Worm (Caenorhabditis elegans): ENCODE measurements around the gene C46C11.4.

DNA sequence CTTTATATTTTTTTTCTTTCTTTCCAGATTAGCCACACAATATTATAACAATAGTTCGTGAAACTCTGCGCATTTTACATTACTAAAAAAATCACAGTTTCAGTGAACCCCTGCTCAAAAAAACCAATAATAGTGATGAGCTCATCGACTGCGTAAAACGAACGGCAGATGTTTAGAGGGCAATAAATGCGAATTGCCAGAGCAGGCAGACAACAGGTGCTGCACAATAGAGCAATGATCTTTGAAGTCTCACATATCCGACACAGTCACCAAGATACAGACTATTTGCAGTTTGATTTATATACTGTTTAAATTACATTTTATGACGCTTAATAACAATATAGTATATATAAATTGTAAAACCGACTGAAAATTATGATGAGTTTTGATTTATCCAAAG is 37.4 kb downstream of the C46C11.4 start:
- TF ChIP-seq zag-1 (tag; optimal IDR thresholded peaks at IDR 0.05) (no peak), fkh-8 (tag; optimal IDR thresholded peaks at IDR 0.05) (no peak), mep-1 (tag; optimal IDR thresholded peaks at IDR 0.05) (no peak), mdl-1 (tag; optimal IDR thresholded peaks at IDR 0.05) (no peak), vab-15 (tag; optimal IDR thresholded peaks at IDR 0.05) (no peak), aly-2 (tag; optimal IDR thresholded peaks at IDR 0.05) (no peak), unc-62 (GFP tag; optimal IDR thresholded peaks at IDR 0.05) (no peak)

Data from whole organism, L1 larva.